Worm (Caenorhabditis elegans): ENCODE results near the gene C11H1.5.

DNA sequence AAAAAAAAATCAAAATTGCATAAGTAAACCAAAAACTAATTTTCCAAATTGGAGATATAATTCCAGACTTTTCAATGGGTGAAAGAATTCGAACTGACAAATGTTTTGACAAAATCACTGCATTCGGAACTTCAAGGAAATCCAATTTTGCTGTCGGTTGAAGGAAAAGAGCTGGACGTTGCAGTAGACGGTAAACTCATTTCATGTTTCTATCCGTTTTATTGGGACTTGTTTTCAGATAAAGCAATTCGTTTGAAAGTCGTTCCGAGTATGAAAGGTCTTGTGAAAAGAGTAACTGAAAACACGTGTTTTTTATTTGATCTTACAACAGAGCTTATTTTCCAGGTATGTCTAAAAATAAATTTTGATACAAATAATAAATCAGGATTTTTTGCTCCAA lies 13.2 kb upstream of the C11H1.5 start:
- TF ChIP-seq snpc-1.3 (tag; optimal IDR thresholded peaks at IDR 0.05; ENCODE audit: insufficient read depth) (no peak), sea-2 (GFP tag; IDR thresholded peaks at IDR 0.05) (no peak), ztf-18 (tag; optimal IDR thresholded peaks at IDR 0.05) (no peak), B0035.1 (tag; optimal IDR thresholded peaks at IDR 0.05) (no peak), nfya-1 (tag; optimal IDR thresholded peaks at IDR 0.05; ENCODE audit: borderline replicate concordance, insufficient read depth) (no peak), madf-3 (GFP tag; IDR thresholded peaks at IDR 0.05) (no peak), pha-4 (tag; optimal IDR thresholded peaks at IDR 0.05) (no peak), rec-8 (tag; optimal IDR thresholded peaks at IDR 0.05) (no peak)
